Fruit fly (Drosophila melanogaster) whole organism, larva: ENCODE data around the gene Osi21.

ENCODE experiments used
- noc ChIP-seq: fragments of 200-800 bp; sonication (Bioruptor generic); optimal IDR thresholded peaks from 3 replicates; lab custom pipeline; 2019; ENCODE audit warnings: missing biosample characterization, mild to moderate bottlenecking, missing genetic modification characterization, moderate library complexity

The Osi21 gene

DNA sequence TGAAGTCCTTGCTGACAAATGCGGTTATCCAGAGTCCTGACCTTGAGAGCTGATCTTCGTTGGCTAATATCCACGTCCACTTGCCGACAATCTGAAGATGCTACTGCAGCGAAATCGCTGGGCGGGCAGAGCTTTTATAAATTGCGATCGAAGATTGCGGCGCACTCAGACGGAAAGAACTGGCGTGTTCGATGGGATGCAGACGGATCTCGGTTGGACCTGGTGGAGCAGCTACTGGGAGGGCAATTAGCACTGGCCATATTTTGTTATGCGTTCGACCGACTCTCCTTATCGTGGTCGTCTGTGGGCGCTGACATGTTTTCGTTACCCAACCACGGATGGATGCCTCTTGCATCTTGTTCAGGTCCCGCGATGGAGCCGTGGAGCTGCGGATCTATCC lies at the start of gene Osi21:
Gene Osi21, minus strand, starts transcription at position 101 of the 400 bp plus-strand sequence.
- TF ChIP-seq noc (tag; lab: Kevin White, UChicago): no peak

DNA sequence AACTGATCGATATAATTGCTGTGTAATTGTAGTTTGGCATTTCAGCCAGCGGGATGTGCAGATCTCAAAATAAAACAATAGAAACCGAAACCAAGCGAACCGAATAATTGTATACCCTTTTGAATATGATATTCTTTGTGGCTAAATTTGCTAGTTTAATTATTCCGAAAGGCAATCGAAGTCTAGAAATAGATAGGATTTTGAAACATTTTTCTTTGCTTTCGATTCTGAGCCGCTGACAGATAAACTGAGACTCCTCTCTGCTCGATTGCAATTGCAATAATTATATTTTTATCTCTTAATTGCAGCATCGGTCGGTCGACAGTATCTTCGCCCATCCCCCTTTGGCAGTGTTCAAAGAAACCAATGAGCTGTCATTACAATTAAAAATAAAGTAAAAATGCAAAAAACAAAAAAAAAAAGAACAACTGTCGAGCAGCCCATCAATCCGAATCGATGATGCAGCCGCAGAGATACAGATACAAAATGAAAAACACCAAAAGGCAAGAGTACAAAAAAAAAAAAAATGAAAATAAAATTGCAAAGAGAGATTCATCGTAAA lies 47.6 kb upstream of the Osi21 start:
- no peak for TF ChIP-seq noc (tag; lab: Kevin White, UChicago)

DNA sequence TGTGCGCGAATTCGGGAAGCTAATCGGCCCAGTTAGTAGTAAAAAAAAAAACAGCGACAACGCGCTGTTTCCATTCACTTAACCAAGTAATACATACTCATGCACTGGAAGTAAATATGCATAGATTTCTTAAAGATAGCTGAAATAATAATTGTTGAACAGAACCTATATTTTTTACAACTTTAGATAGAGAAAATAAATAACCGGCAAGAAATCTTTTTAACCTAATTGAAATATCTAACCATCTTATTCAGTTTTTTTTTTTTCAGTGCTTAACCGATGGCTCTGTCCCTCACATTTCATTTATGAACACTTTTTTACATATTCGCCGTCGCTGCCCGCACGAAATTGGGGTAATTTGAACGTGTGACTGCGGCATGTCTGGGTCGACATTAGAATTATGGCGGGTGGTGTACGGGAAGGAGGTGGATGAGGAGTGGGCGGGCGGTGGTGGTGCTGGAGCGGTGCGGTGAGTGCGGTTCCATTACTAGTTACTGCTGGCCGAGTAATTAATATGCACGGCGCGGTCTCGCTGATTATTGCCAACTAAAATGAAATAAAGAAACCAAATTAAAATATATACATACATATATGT lies 46.3 kb upstream of the Osi21 start:
- TF ChIP-seq noc (tag; lab: Kevin White, UChicago): peak; percentile 31

DNA sequence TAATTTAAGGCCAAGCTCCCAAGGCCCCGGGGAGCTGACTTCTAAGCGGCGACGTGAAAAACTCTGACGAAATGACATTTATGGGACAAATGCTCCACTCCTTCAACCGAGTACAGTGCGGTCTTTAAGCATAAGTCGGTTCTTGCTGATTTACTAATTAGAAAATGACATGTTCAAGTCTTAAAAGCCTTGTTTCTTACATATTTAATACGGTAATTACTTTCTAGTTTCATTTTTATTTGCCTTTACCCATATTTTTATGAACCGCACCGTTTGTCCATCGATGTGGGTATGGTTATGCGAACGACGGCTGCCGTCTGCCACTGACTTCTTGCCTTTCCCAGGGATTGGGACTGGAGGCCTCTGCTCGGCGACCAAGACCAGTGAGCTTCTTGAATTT lies 42.9 kb upstream of the Osi21 start:
- no peak for TF ChIP-seq noc (tag; lab: Kevin White, UChicago)

DNA sequence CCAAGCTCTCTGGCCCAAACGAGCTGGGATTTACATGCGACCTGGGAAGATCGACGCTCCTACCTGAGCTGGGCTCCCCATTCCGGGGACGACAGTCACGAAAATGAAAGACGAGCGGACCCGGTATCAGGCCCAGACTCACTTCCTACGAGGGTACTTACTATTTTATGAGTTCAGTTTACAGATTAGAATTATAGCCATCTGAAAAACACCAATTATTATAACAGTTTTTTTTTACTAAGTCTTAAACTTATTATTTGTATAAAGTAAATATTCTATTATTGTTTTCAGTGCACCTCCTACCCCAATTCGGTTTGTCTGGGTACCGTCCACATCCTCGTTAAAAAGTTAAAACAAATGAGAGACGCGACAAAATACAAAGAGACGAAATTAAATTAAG lies 40.9 kb upstream of the Osi21 start:
- TF ChIP-seq noc (tag; lab: Kevin White, UChicago): no peak

DNA sequence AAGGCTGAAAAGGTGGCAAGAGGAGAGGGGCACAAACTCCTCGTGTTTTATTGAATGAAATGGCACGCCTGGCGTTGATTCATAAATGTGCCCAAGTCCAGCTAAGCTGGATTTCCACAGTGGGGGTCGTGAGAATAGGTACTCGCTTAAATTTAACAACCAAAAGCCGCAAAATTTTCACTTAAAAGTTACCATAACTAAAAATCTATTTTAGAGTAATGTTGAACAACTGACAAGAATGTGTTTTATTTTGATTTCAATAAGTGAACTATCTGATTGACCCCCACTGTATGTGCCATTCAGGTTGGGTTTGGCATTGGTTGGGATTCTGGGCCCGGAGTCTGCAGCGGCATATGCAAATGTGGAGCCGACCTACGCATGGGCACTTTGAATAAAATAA lies 38.4 kb upstream of the Osi21 start:
- no peak for TF ChIP-seq noc (tag; lab: Kevin White, UChicago)

DNA sequence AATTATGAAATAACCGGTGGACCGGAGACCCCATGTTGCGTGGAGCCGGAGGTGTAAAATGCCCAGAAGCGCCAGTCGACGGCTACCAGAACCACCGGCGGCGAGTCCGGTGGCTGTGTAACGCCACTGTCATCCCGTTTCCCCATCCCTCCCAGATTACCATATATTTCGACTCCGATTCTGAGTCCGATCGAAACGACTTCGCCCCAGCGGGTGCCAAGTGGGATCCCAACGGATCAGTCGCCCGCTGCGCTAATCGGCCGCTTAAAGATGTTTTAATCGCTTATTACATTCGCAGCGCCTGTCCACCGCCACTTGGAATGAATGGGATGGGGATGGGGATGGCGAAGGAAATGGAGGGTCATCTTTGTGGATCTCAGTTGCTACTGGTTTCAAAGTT lies 37.3 kb upstream of the Osi21 start:
- no peak for TF ChIP-seq noc (tag; lab: Kevin White, UChicago)

DNA sequence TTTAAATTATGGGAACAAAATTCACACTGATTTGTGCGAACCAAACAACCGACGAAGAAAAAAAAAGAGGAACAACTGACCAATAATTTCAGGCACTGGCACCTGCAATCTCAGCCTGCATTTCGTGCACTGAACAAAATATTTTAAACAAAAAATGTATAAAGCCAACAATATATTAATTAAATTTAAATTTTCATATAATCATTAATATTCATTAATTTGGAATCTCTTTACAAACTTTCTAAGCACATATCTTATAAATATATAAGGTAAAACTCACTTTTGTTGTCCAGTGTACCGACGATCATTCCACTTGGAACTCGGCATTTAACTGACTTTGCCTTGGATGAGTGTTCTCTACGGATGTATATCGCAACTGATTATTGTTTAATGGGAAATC lies 36.6 kb upstream of the Osi21 start:
- TF ChIP-seq noc (tag; lab: Kevin White, UChicago): no peak

DNA sequence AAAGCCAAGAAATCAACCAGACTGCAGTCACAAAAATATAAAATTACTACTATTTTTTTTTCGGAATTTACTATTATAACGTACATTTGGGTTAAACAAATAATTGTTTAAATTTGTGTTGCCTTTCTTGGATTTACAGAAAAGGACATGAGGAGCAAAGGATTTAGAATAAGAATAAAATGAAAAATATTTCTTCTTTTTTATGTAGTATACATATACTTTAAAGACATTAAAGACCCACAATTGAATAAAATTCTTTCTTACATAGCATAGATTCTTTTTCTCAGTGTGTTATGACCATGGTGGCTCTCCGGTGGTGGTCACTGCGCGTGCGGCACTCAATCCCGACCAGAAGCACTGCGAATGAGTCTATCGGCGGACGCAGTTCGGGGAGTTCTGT lies 33.7 kb upstream of the Osi21 start:
- no peak for TF ChIP-seq noc (tag; lab: Kevin White, UChicago)

DNA sequence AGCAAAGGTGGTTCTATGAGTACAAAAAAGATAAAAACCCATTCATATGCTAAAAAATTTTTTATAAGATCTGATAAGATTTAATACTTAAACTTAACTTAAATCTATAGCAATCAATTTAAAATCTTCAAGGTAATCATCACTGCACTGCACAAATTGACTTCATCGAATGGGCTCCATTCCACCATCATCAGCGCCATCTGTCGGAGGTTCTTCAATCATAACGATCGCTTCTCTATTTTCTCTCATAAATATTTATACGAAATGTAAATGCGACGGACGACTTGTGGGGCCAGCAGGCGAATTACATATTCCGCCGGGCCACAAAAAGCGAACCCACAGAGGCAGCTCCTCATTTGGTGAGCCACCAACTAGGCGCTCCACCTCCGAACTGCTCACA lies 33.0 kb upstream of the Osi21 start:
- no peak for TF ChIP-seq noc (tag; lab: Kevin White, UChicago)

DNA sequence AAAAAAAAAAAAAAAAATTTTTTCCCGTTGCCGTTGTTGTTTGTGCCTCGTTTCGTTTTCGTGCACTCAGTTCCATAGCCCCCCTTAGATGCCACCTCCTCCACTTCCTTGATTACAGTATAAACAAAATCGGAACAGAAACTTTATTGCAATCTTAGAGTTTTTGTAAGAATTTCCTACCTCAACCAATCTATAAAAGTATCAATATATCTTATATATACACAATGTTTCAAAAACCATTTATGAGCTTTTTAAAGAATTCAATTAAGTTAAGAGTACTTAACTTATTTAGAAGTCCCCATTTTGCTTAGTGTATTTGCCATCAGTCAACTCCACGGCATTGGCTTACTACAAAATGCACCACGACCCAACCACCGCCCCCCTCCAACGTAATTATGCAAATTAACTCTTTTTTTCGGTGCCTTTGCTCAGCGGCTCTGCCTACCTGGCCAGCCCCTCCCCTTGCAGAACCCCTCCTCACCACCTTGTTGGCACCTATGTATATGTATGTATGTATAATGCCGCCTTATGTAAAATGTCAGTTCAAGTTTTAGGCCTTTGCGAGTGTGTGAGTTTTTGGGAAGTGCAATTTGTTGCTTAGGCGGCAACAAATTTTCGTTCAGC lies 32.3 kb upstream of the Osi21 start:
- no peak for TF ChIP-seq noc (tag; lab: Kevin White, UChicago)

DNA sequence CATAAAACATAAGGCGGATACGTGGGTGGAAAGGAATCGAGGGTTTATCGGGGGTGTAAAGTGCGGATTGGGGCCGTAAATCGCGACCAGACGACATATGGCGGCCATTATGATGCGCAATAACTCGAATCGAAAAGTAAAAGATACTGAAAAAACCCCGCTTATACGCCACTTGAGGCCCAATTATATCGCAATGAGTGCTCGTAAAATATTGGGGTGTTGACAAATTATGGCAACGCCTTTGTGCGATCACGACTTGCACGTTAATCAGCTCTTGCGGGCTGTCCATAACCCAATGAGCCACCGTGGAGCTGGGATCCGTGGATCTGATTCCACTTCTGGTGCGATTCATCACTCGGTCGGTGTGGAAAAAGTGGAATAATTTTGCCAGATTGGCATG lies 24.3 kb upstream of the Osi21 start:
- TF ChIP-seq noc (tag; lab: Kevin White, UChicago): no peak

DNA sequence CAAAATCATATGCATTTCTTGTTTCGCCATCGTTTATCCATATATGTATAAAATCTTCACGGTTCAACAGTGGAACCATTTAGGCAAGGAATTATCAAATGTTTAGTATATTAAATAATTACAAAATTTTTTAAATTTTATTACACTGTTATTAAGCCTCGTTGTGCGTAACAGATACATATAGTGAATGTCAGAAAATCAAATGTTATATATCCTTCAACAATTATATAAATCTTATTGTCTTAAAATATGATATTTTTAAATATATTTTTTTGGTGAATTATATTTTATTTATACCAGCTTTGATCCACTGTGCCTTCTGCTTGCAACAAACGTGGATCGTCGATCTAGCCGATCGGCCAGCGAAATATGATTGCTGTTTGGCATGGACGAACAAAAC lies 21.6 kb upstream of the Osi21 start:
- TF ChIP-seq noc (tag; lab: Kevin White, UChicago): no peak

DNA sequence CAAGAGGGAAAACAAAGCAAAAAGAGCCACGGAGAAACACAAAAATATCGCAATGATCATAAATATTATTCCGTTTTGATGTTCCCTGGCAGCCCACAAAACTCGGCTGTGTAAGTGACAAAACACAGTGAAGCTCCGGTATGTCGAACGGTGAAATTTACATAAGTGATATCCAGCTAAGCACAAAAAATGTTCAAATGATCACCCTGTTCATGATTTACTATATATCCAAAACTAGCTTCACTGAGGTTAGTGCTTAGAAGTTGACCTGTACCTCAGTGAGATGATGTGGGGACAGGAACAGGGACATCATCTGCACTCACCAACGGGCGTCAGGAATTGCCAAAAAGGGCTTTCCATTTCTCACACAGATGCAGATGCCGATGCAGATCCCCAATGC lies 20.6 kb upstream of the Osi21 start:
- TF ChIP-seq noc (tag; lab: Kevin White, UChicago): no peak

DNA sequence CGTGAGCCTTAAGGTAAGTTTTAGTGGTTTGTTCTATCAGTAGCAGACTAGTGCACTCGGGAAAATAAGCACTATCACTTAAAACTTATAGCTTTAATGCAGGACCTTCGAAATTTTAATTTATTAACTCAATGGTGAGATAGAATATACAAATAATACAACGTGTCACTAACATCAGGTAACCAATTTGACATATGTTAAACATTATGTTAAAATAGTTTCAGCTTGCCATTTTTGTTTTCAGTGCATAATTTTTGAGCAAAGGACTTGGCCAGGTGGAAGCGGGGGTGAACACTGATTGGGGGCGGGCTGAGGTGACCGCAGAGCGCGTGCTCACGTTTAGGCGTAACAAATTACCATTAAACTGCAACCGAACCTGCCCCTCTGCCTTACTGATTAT lies 17.0 kb upstream of the Osi21 start:
- TF ChIP-seq noc (tag; lab: Kevin White, UChicago): no peak

DNA sequence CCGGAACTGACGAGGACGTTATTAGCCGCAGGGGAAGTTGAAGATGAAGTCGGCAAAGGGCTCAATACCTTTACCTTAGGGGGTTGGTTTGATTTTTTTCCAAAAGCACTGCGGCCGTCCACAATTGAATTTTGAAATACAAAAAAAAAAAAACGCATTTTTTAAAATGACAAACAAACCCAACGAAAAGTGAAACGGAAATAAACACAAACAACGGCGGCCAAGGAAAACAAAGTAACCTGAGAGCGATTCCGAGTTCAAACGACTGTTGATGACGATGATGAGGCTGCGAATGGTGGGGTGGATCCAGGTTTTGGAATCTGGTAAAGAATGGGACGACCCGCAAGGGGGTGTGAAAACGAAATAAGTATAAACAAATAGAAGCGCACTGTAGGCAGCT lies 11.0 kb upstream of the Osi21 start:
- TF ChIP-seq noc (tag; lab: Kevin White, UChicago): no peak

DNA sequence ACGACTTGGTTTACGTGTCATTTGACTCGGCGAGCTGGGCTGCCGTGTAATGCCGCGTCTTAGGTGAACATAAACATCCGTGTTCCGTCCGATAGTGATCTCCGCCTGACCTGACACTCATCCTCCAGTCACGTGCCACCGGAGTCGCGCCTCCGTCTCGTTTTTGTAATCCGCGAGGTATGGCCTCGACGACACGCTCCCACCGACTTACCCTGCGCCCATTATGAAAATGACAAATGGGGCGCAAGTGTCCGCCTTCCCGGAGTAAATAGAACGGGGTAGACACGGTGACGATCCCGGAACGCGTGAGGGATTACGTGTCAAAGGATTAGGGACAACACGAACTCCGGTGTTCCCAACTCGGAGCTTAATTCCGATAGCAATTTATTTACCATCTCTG lies 10.3 kb upstream of the Osi21 start:
- no peak for TF ChIP-seq noc (tag; lab: Kevin White, UChicago)
